Fruit fly (Drosophila melanogaster) whole organism, prepupa: Measurements from ENCODE around the gene CG7896.

Experiments used
- Hr38 ChIP-seq: sonication (Bioruptor generic); optimal IDR thresholded peaks from 2 replicates; lab custom pipeline; 2016; ENCODE audit warnings: missing biosample characterization, missing genetic modification characterization
- Lpt ChIP-seq: fragments of 200-800 bp; sonication (Bioruptor generic); optimal IDR thresholded peaks from 3 replicates; lab custom pipeline; 2016; ENCODE audit warnings: missing biosample characterization, missing genetic modification characterization
- fkh ChIP-seq: fragments of 200-800 bp; sonication (Bioruptor generic); optimal IDR thresholded peaks from 3 replicates; lab custom pipeline; 2017; ENCODE audit warnings: missing biosample characterization, mild to moderate bottlenecking, missing genetic modification characterization, moderate library complexity
- pdm3 ChIP-seq: fragments of 200-800 bp; sonication (Bioruptor generic); optimal IDR thresholded peaks from 3 replicates; lab custom pipeline; 2016; ENCODE audit warnings: missing biosample characterization, missing genetic modification characterization

DNA sequence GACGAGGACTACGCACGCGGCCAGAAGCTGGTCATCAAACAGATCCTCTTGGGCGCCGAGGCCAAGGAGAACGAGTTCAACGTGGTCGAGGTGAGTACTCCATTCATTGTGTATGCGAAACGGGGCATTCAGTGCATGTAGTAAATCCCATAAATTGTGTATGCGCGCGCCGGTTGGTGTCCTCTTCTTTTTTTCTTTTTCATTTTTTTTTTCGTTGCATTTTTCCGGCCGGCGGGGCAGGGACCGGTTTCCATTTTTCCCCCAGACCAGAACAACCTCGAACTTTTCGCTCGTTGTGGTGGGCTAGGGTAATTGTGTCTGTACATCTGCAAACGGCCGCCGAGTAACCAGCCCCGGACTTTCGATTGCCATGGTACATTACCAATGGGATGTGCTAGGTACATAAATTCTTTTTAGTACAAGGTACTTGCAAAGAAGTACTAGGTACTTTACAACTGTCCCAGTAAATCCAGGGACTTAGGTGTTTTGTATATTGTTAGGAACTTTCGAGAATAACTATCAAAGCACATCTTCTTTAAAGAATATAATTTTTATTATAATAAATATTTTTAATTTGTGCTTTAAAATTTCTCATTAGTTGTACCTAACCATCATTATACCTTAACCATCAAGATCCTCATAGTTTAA is 22.2 kb downstream of the CG7896 start:
- TF ChIP-seq pdm3 (GFP tag; lab: Kevin White, UChicago), result no peak
- TF ChIP-seq Hr38 (GFP tag; lab: Kevin White, UChicago), result no peak
- TF ChIP-seq Lpt (GFP tag; lab: Kevin White, UChicago), result peak; percentile 63
- no peak for TF ChIP-seq fkh (GFP tag; lab: Kevin White, UChicago)
